Worm (Caenorhabditis elegans) whole organism, L4 larva: ENCODE data around the gene lbp-2.

Experiments
- T20F7.1 ChIP-seq: fragments of 200-800 bp; sonication (Bioruptor generic); optimal IDR thresholded peaks from 2 replicates; lab custom pipeline; 2018; ENCODE audit warnings: mild to moderate bottlenecking, missing genetic modification characterization, missing compliant biosample characterization
- T26A8.4 ChIP-seq: fragments of 200-800 bp; sonication (Bioruptor generic); IDR thresholded peaks from 2 replicates; pipeline ENCODE4 v1.3.6; 2022; ENCODE audit warnings: missing genetic modification characterization, missing compliant biosample characterization
- Y105C5A.15 ChIP-seq: fragments of 200-800 bp; sonication (Bioruptor generic); IDR thresholded peaks from 2 replicates; pipeline ENCODE4 v1.3.6; 2022; ENCODE audit warnings: missing genetic modification characterization, missing compliant biosample characterization
- Y48G9A.11 ChIP-seq: fragments of 200-800 bp; sonication (Bioruptor generic); IDR thresholded peaks from 2 replicates; pipeline ENCODE4 v1.3.6; 2022; ENCODE audit warnings: missing genetic modification reagents, missing genetic modification characterization, missing compliant biosample characterization
- Y75B8A.6 ChIP-seq: fragments of 200-800 bp; sonication (Bioruptor generic); IDR thresholded peaks from 2 replicates; pipeline ENCODE4 v1.3.6; 2022; ENCODE audit warnings: missing genetic modification reagents, missing genetic modification characterization, missing compliant biosample characterization
- ama-1 ChIP-seq: fragments of 150-350 bp; optimal IDR thresholded peaks from 2 replicates; lab custom pipeline; 2014; ENCODE audit warnings: inconsistent platforms, mixed read lengths
- attf-4 ChIP-seq: sonication (generic microtip); optimal IDR thresholded peaks from 3 replicates; lab custom pipeline; 2017; ENCODE audit warnings: missing biosample characterization, missing genetic modification characterization
- ceh-20 ChIP-seq: fragments of 200-800 bp; sonication (Bioruptor generic); IDR thresholded peaks from 2 replicates; pipeline ENCODE4 v1.3.6; 2022; ENCODE audit warnings: missing genetic modification reagents, missing genetic modification characterization, missing compliant biosample characterization
- ceh-44 ChIP-seq: fragments of 200-800 bp; sonication (Bioruptor generic); IDR thresholded peaks from 2 replicates; pipeline ENCODE4 v1.3.6; 2022; ENCODE audit warnings: missing genetic modification reagents, missing genetic modification characterization, missing compliant biosample characterization
- cey-2 ChIP-seq: sonication (generic microtip); optimal IDR thresholded peaks from 3 replicates; lab custom pipeline; 2017; ENCODE audit warnings: missing genetic modification characterization, mild to moderate bottlenecking, missing compliant biosample characterization, antibody characterized with exemption, borderline replicate concordance; ENCODE audit not compliant: insufficient read depth
- daf-19 ChIP-seq: fragments of 200-800 bp; sonication (Bioruptor generic); conservative IDR thresholded peaks from 2 replicates; pipeline ENCODE4 v1.3.6; 2022; ENCODE audit warnings: missing genetic modification characterization, missing compliant biosample characterization
- daf-8 ChIP-seq: fragments of 200-800 bp; sonication (Bioruptor generic); IDR thresholded peaks from 2 replicates; pipeline ENCODE4 v1.3.6; 2022; ENCODE audit warnings: missing genetic modification characterization, missing compliant biosample characterization
- dpl-1 ChIP-seq: fragments of 150-350 bp; optimal IDR thresholded peaks from 2 replicates; lab custom pipeline; 2014; ENCODE audit warnings: missing biosample characterization, missing genetic modification reagents, missing genetic modification characterization
- dve-1 ChIP-seq: sonication (generic microtip); optimal IDR thresholded peaks from 2 replicates; lab custom pipeline; 2017; ENCODE audit warnings: antibody characterized with exemption, mild to moderate bottlenecking, missing genetic modification characterization, missing compliant biosample characterization; ENCODE audit not compliant: insufficient read depth
- egl-27 ChIP-seq: sonication (generic microtip); optimal IDR thresholded peaks from 3 replicates; lab custom pipeline; 2017; ENCODE audit warnings: missing biosample characterization, missing genetic modification reagents, missing genetic modification characterization
- egl-43 ChIP-seq: fragments of 200-800 bp; sonication (Bioruptor generic); IDR thresholded peaks from 2 replicates; pipeline ENCODE4 v1.3.6; 2022; ENCODE audit warnings: missing genetic modification reagents, missing genetic modification characterization, missing compliant biosample characterization
- hlh-11 ChIP-seq: fragments of 200-800 bp; sonication (Bioruptor generic); optimal IDR thresholded peaks from 2 replicates; lab custom pipeline; 2018; ENCODE audit warnings: mild to moderate bottlenecking, missing genetic modification characterization, missing compliant biosample characterization
- hlh-30 ChIP-seq: sonication (generic microtip); optimal IDR thresholded peaks from 2 replicates; lab custom pipeline; 2017; ENCODE audit warnings: antibody characterized with exemption, mild to moderate bottlenecking, missing genetic modification characterization, missing compliant biosample characterization; ENCODE audit not compliant: insufficient read depth
- lim-7 ChIP-seq: fragments of 200-800 bp; sonication (Bioruptor generic); IDR thresholded peaks from 2 replicates; pipeline ENCODE4 v1.3.6; 2022; ENCODE audit warnings: missing genetic modification characterization, missing compliant biosample characterization
- lin-15B ChIP-seq: fragments of 150-350 bp; sonication (generic microtip); optimal IDR thresholded peaks from 3 replicates; lab custom pipeline; 2014; ENCODE audit warnings: missing biosample characterization, missing genetic modification characterization
- lir-3 ChIP-seq: sonication (generic microtip); optimal IDR thresholded peaks from 2 replicates; lab custom pipeline; 2016; ENCODE audit warnings: mild to moderate bottlenecking, missing genetic modification characterization, missing compliant biosample characterization
- madf-9 ChIP-seq: fragments of 200-800 bp; sonication (Bioruptor generic); conservative IDR thresholded peaks from 2 replicates; pipeline ENCODE4 v1.3.6; 2022; ENCODE audit warnings: missing genetic modification reagents, missing genetic modification characterization, missing compliant biosample characterization
- mdl-1 ChIP-seq, 2 experiments: fragments of 150-350 bp in 1 of 2; sonication (generic microtip) in 1 of 2; optimal IDR thresholded peaks; 2 replicates each; lab custom pipeline; 2014 to 2017; ENCODE audit warnings: missing biosample characterization in 2 of 2, missing genetic modification characterization in 2 of 2
- nhr-10 ChIP-seq: fragments of 150-350 bp; optimal IDR thresholded peaks from 2 replicates; lab custom pipeline; 2014; ENCODE audit warnings: missing biosample characterization, missing genetic modification characterization
- nhr-237 ChIP-seq: sonication (generic microtip); optimal IDR thresholded peaks from 2 replicates; lab custom pipeline; 2017; ENCODE audit warnings: missing biosample characterization, missing genetic modification characterization
- nhr-28 ChIP-seq: fragments of 150-350 bp; optimal IDR thresholded peaks from 2 replicates; lab custom pipeline; 2014; ENCODE audit warnings: missing biosample characterization, missing genetic modification characterization
- sdz-12 ChIP-seq: fragments of 200-800 bp; sonication (Bioruptor generic); optimal IDR thresholded peaks from 2 replicates; lab custom pipeline; 2018; ENCODE audit warnings: mild to moderate bottlenecking, missing genetic modification characterization, missing compliant biosample characterization
- snpc-4 ChIP-seq: fragments of 150-350 bp; optimal IDR thresholded peaks from 2 replicates; lab custom pipeline; 2014; ENCODE audit warnings: missing biosample characterization, missing genetic modification characterization
- unc-130 ChIP-seq: sonication (generic microtip); optimal IDR thresholded peaks from 2 replicates; lab custom pipeline; 2016; ENCODE audit warnings: missing genetic modification reagents, missing genetic modification characterization, missing compliant biosample characterization
- unc-39 ChIP-seq: sonication (generic microtip); optimal IDR thresholded peaks from 2 replicates; lab custom pipeline; 2017; ENCODE audit warnings: missing biosample characterization, missing genetic modification characterization
- unc-62 ChIP-seq, 3 experiments: fragments of 150-350 bp in 1 of 3; sonication (generic microtip); optimal IDR thresholded peaks in 2 of 3; peaks in 1 of 3; 1 replicate in 1 of 3; 2 replicates in 2 of 3; lab custom pipeline; 2014 to 2017; ENCODE audit warnings: missing biosample characterization in 3 of 3, missing genetic modification characterization in 3 of 3, missing genetic modification reagents in 3 of 3, missing genotype in 1 of 3
- vab-7 ChIP-seq: fragments of 200-800 bp; sonication (Bioruptor generic); IDR thresholded peaks from 2 replicates; pipeline ENCODE4 v1.3.6; 2022; ENCODE audit warnings: missing genetic modification reagents, missing genetic modification characterization, missing compliant biosample characterization
- zag-1 ChIP-seq: fragments of 150-350 bp; optimal IDR thresholded peaks from 2 replicates; lab custom pipeline; 2014; ENCODE audit warnings: missing biosample characterization, missing genetic modification characterization
- zip-11 ChIP-seq: fragments of 200-800 bp; sonication (Bioruptor generic); IDR thresholded peaks from 2 replicates; pipeline ENCODE4 v1.3.6; 2022; ENCODE audit warnings: missing genetic modification characterization, missing compliant biosample characterization

The lbp-2 gene

ce11 chrX:3256784-3257493 lies 3.5 kb upstream of the lbp-2 start, which contains the start of gene lbp-3 (continued):
- TF ChIP-seq dve-1 (tag; lab: Kevin White, UChicago) (peak; percentile 83), sdz-12 (GFP tag; lab: Kevin White, UChicago) (no peak), lim-7 (GFP tag; lab: Robert Waterston, UW) (no peak), attf-4 (tag; lab: Kevin White, UChicago) (no peak), T26A8.4 (GFP tag; lab: Robert Waterston, UW) (no peak), vab-7 (GFP tag; lab: Robert Waterston, UW) (no peak), ceh-44 (GFP tag; lab: Robert Waterston, UW) (no peak), madf-9 (no peak), Y105C5A.15 (GFP tag; lab: Robert Waterston, UW) (no peak), lin-15B (tag; lab: Kevin White, UChicago) (no peak), Y75B8A.6 (GFP tag; lab: Robert Waterston, UW) (no peak), ceh-20 (GFP tag; lab: Robert Waterston, UW) (no peak), nhr-28 (tag; lab: Kevin White, UChicago) (peak; percentile 88), unc-39 (tag; lab: Kevin White, UChicago) (no peak), T20F7.1 (GFP tag; lab: Kevin White, UChicago) (no peak), hlh-30 (peak; percentile 44), dpl-1 (GFP tag; lab: Kevin White, UChicago) (no peak)

- TF ChIP-seq daf-8 (GFP tag; lab: Robert Waterston, UW) (no peak), unc-130 (no peak)
Observed at ce11 chrX:3258842-3259241, 1.6 kb upstream of the lbp-2 start, which contains the start of gene lbp-1. TSS of gene lbp-1 (plus strand) at chrX:3259142.

ce11 chrX:3262600-3262999 lies 2.2 kb downstream of the lbp-2 start, which contains the start of gene fbxb-71:
TSS of gene fbxb-71 (plus strand) at chrX:3262900.
- TF ChIP-seq egl-43 (GFP tag; lab: Robert Waterston, UW): no peak
- TF ChIP-seq unc-62 (GFP tag; optimal IDR thresholded peaks at IDR 0.05 in 1 of 2; lab: Kevin White, UChicago): peak in 1 of 2 experiments; percentile 34
- no peak for TF ChIP-seq unc-62 (tag; optimal IDR thresholded peaks at IDR 0.05; lab: Kevin White, UChicago)
- TF ChIP-seq vab-7 (GFP tag; lab: Robert Waterston, UW): no peak

ce11 chrX:3270806-3271205 lies 10.4 kb downstream of the lbp-2 start, which contains the start of gene sul-1:
TSS of gene sul-1 (minus strand) at chrX:3270906.
- TF ChIP-seq cey-2 (tag; lab: Kevin White, UChicago): no peak
- no peak for TF ChIP-seq Y48G9A.11 (GFP tag; lab: Robert Waterston, UW)
- no peak for TF ChIP-seq egl-27 (tag; lab: Kevin White, UChicago)
- TF ChIP-seq mdl-1 (tag; optimal IDR thresholded peaks at IDR 0.05; lab: Kevin White, UChicago): no peak
- no peak for TF ChIP-seq dpl-1 (GFP tag; lab: Kevin White, UChicago)
- TF ChIP-seq zip-11: no peak
- TF ChIP-seq T20F7.1 (GFP tag; lab: Kevin White, UChicago): no peak
- TF ChIP-seq ama-1 (lab: Kevin White, UChicago): no peak
- no peak for TF ChIP-seq hlh-11 (tag; lab: Kevin White, UChicago)
- no peak for TF ChIP-seq nhr-10 (tag; lab: Kevin White, UChicago)
- no peak for TF ChIP-seq snpc-4 (tag; lab: Kevin White, UChicago)
- no peak for TF ChIP-seq nhr-237 (tag; lab: Kevin White, UChicago)
- no peak for TF ChIP-seq zag-1
- no peak for TF ChIP-seq attf-4 (tag; lab: Kevin White, UChicago)
- TF ChIP-seq daf-19: no peak
- no peak for TF ChIP-seq lir-3 (tag; lab: Kevin White, UChicago)
- TF ChIP-seq, all 104 proteins: peak for 0
